Worm (Caenorhabditis elegans): ENCODE data around the gene B0303.11.
A peak's percentile ranks its signal among the peaks of the same experiment; 100 is the strongest.

- TF ChIP-seq ceh-82 (tag; optimal IDR thresholded peaks at IDR 0.05) (peak; percentile 12), zag-1 (tag; optimal IDR thresholded peaks at IDR 0.05) (no peak), egl-27 (tag; optimal IDR thresholded peaks at IDR 0.05) (no peak), unc-39 (tag; optimal IDR thresholded peaks at IDR 0.05) (no peak), ceh-16 (tag; optimal IDR thresholded peaks at IDR 0.05) (no peak), ztf-4 (tag; optimal IDR thresholded peaks at IDR 0.05) (peak; percentile 25), snpc-4 (tag; optimal IDR thresholded peaks at IDR 0.05) (no peak), hmg-11 (tag; optimal IDR thresholded peaks at IDR 0.05) (peak; percentile 90), ama-1 (optimal IDR thresholded peaks at IDR 0.05) (no peak), nhr-12 (tag; optimal IDR thresholded peaks at IDR 0.05) (no peak)
Measured at ce11 chrIII:8678371-8678770, 31.8 kb downstream of the B0303.11 start.

Measured in whole organism, L3 larva.